Fruit fly (Drosophila melanogaster): ENCODE measurements around the gene AlkB.

DNA sequence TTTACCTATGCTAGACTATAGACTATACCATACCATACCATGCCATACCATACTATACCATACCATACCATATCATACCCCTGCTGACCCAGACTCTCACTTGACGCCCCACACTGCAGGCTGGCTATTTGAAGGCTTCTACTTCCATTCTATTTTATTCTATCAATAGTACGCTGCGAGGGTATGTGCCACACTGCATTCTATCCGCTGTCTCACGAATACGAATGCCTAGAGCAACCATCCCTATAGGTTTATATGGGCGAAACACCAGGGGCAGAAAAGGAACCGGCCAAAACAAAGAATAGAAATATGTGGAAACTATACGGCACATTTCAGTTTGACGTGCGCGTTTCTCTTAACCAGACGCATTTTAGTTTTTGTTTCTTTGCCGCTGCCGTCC, 41.5 kb downstream of the AlkB start:
- TF ChIP-seq CG9948 (tag; optimal IDR thresholded peaks at IDR 0.05) (no peak), fd96Ca (GFP tag; IDR thresholded peaks at IDR 0.05) (no peak)

All from whole organism, pupa.